Worm (Caenorhabditis elegans): ENCODE measurements around the gene C29E4.10.

ce11 chrIII:7981233-7981632 lies 43.6 kb downstream of the C29E4.10 start:
- TF ChIP-seq ztf-23 (GFP tag; IDR thresholded peaks at IDR 0.05), result no peak
- no peak for TF ChIP-seq cog-1 (tag; optimal IDR thresholded peaks at IDR 0.05)
- no peak for TF ChIP-seq klf-2 (GFP tag; conservative IDR thresholded peaks at IDR 0.05)
- TF ChIP-seq med-1 (GFP tag; optimal IDR thresholded peaks at IDR 0.05; ENCODE audit: insufficient read depth), result no peak
